Worm (Caenorhabditis elegans): ENCODE data around the gene bar-1.
A peak's percentile ranks its signal among the peaks of the same experiment; 100 is the strongest.

Gene bar-1

ce11 chrX:7153460-7153859 is 17.0 kb downstream of the bar-1 start:
- no peak for TF ChIP-seq zag-1 (tag; optimal IDR thresholded peaks at IDR 0.05)
- TF ChIP-seq egl-5 (tag; optimal IDR thresholded peaks at IDR 0.05), result peak; percentile 25
- TF ChIP-seq fkh-10 (GFP tag; optimal IDR thresholded peaks at IDR 0.05), result no peak
- TF ChIP-seq aly-2 (tag; optimal IDR thresholded peaks at IDR 0.05), result no peak

DNA sequence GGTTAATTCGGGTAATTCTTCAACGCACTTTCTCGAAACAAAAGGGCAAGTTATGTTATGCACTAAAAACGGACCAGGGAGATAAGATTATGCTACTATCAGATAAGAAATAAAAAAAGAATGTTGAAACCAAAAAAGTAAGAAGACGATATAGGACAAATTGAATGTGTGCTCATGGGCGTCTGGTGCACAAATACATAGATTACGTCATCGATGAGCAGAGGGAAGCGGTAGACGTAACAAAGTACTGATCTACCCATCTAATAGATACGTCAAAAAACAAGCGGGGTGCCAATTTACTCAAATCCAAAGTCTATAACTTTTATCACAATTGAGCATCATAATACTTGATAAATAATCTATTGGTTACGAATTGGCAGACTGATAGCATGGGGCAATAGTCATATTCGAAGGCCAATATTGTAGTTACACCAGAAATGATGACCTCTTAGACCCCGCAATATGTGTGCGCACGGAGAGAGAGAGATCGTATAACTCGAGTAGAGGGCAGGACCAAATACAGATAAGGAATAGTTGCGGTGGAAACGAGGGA is 18.4 kb downstream of the bar-1 start:
- TF ChIP-seq ceh-16 (tag; optimal IDR thresholded peaks at IDR 0.05) (no peak), nhr-28 (tag; optimal IDR thresholded peaks at IDR 0.05) (no peak), ama-1 (optimal IDR thresholded peaks at IDR 0.05) (no peak), skn-1 (tag; optimal IDR thresholded peaks at IDR 0.05) (no peak), nhr-237 (tag; optimal IDR thresholded peaks at IDR 0.05) (no peak), ztf-11 (tag; optimal IDR thresholded peaks at IDR 0.05) (no peak), nhr-12 (tag; optimal IDR thresholded peaks at IDR 0.05) (no peak), pha-4 (tag; optimal IDR thresholded peaks at IDR 0.05) (no peak), zag-1 (tag; optimal IDR thresholded peaks at IDR 0.05) (no peak), nhr-23 (tag; optimal IDR thresholded peaks at IDR 0.05) (no peak), R02D3.7 (tag; optimal IDR thresholded peaks at IDR 0.05) (no peak), nhr-43 (tag; optimal IDR thresholded peaks at IDR 0.05; ENCODE audit: poor library complexity, severe bottlenecking) (no peak), daf-12 (tag; optimal IDR thresholded peaks at IDR 0.05) (no peak), nhr-77 (tag; optimal IDR thresholded peaks at IDR 0.05) (no peak)

ce11 chrX:7151189-7151857 is 19.1 kb downstream of the bar-1 start, which contains the start of gene lam-2:
Gene lam-2 (minus strand): TSS chrX:7151239.
- TF ChIP-seq hmg-11 (tag; optimal IDR thresholded peaks at IDR 0.05) (no peak), nhr-12 (tag; optimal IDR thresholded peaks at IDR 0.05) (no peak), skn-1 (tag; optimal IDR thresholded peaks at IDR 0.05) (no peak), pha-4 (tag; optimal IDR thresholded peaks at IDR 0.05) (peak; percentile 8)

DNA sequence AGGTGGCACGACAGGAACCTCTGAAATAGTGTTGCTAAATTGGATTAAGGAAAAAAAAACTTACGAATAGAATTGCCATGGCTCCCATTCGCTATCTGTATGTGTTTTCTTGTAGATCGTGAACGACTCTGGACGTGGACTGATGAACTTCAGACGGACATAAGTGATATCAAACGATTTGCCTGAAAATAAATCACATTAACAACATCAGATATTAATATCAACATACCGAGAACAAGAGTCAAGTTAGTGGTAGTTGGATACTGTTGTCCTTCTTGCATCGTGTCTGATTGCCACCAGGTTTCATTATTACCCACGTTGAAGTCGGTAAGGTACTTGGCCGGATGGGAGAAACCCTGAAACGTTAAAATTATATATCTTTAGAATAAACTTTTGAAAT is 20.8 kb downstream of the bar-1 start:
- TF ChIP-seq nhr-77 (tag; optimal IDR thresholded peaks at IDR 0.05) (no peak), ztf-11 (tag; optimal IDR thresholded peaks at IDR 0.05) (no peak), lsy-12 (tag; optimal IDR thresholded peaks at IDR 0.05) (no peak), egl-5 (tag; optimal IDR thresholded peaks at IDR 0.05) (no peak), hmg-11 (tag; optimal IDR thresholded peaks at IDR 0.05) (no peak), aly-2 (tag; optimal IDR thresholded peaks at IDR 0.05) (no peak), nhr-28 (tag; optimal IDR thresholded peaks at IDR 0.05) (no peak), ceh-9 (tag; optimal IDR thresholded peaks at IDR 0.05) (no peak), fos-1 (tag; optimal IDR thresholded peaks at IDR 0.05) (no peak), nhr-237 (tag; optimal IDR thresholded peaks at IDR 0.05) (no peak), mml-1 (tag; optimal IDR thresholded peaks at IDR 0.05) (no peak), tbx-2 (tag; optimal IDR thresholded peaks at IDR 0.05) (no peak), jun-1 (tag; optimal IDR thresholded peaks at IDR 0.05) (no peak), daf-12 (tag; optimal IDR thresholded peaks at IDR 0.05) (no peak), elt-3 (tag; optimal IDR thresholded peaks at IDR 0.05) (no peak), pqm-1 (tag; optimal IDR thresholded peaks at IDR 0.05) (no peak), lin-39 (tag; optimal IDR thresholded peaks at IDR 0.05) (no peak)

DNA sequence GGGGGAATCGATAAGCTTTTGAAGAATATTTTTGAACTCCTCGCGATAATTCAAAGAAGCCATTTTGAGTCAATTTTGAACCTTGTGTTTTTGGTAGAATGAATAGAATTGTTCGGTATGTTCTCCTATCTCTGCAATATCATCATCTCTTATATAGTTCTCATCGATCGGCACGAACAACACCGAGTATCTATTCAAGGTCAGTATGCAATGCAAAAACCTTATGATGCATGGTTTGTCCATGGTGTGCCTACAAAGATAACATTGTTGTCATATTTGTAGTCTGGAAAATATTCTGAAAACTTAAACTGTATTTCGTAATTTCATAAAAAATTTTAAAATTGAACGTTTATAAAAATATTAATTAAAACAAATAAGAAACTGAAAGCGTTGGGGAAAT is 26.9 kb downstream of the bar-1 start, which contains the start of gene alh-10:
Gene alh-10 (minus strand): TSS at position 127 of the 400 bp plus-strand sequence.
- TF ChIP-seq zag-1 (tag; optimal IDR thresholded peaks at IDR 0.05), result no peak
- TF ChIP-seq nhr-28 (tag; optimal IDR thresholded peaks at IDR 0.05), result no peak
- TF ChIP-seq nhr-25 (tag; optimal IDR thresholded peaks at IDR 0.05), result peak; percentile 62
- peak; percentile 22 for TF ChIP-seq pqm-1 (tag; optimal IDR thresholded peaks at IDR 0.05)
- no peak for TF ChIP-seq mdl-1 (tag; optimal IDR thresholded peaks at IDR 0.05)

DNA sequence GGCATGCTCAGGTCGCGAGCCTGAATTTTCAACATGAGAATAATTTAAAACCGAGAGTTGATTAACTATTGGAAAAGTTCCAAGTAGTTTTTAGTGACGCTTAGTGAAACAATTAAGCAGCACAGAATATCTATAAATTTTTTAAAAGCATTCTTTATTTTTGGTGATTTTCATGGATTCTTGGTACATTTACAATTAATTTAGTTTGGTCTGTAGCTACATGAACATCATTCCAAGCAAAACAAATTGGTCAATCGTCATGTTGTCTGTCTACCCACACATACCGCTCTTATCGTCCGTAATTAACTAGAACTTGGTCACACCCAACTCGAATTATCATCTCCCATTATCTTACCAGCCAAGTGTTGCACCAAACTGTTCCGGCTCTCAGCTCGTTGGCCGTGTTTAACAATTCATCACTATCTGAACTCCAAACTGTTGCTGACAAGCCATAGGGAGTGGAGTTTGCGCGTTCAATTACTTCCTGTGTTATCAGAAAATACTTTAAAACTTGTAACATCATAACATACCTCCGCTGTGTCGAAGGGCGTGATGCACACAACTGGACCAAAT is 29.7 kb downstream of the bar-1 start:
- TF ChIP-seq elt-3 (tag; optimal IDR thresholded peaks at IDR 0.05), result no peak
- no peak for TF ChIP-seq egl-5 (tag; optimal IDR thresholded peaks at IDR 0.05)
- TF ChIP-seq tbx-2 (tag; optimal IDR thresholded peaks at IDR 0.05), result no peak
- TF ChIP-seq nhr-23 (tag; optimal IDR thresholded peaks at IDR 0.05), result no peak
- TF ChIP-seq elt-2 (tag; optimal IDR thresholded peaks at IDR 0.05), result peak; percentile 16
- TF ChIP-seq R02D3.7 (tag; optimal IDR thresholded peaks at IDR 0.05), result no peak
- TF ChIP-seq nfya-1 (tag; optimal IDR thresholded peaks at IDR 0.05; ENCODE audit: insufficient read depth), result no peak

Measured in whole organism, L3 larva.